Worm (Caenorhabditis elegans): ENCODE data around the gene F18H3.1.

The F18H3.1 gene

DNA sequence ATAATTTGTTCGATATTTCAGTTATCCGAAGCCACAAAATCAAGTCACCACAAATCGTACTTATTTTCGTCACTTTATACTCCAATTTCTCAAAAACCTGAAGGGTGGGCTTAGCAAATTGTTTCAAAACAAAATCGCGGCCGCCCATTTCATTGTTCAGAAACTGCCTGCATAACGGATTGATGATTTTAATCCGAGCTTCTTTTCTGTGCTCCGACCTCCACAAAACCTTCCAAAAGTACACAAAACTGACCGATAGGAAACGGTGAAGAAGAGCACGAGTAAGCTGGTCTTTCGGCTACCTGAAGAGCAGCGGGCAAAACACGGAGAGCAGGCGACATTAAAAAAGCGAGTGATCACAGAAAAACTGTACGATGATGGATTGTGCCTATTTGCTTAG lies 47.0 kb downstream of the F18H3.1 start, which contains the start of gene R01E6.2:
Gene R01E6.2 (minus strand): TSS at position 101 of the 400 bp plus-strand sequence.
- TF ChIP-seq efl-1 (optimal IDR thresholded peaks at IDR 0.05) (no peak), efl-1 (GFP tag; optimal IDR thresholded peaks at IDR 0.05 in 1 of 2) (peak in 1 of 2 experiments; percentile 37), nhr-84 (tag; optimal IDR thresholded peaks at IDR 0.05) (no peak), ztf-4 (tag; optimal IDR thresholded peaks at IDR 0.05) (no peak), ceh-63 (GFP tag; optimal IDR thresholded peaks at IDR 0.05) (no peak), fkh-8 (tag; optimal IDR thresholded peaks at IDR 0.05) (no peak)

ce11 chrX:13569854-13570253 lies 50.4 kb downstream of the F18H3.1 start, which contains the start of gene R01E6.7:
R01E6.7 (minus strand) TSS chrX:13569954.
- TF ChIP-seq pag-3 (tag; optimal IDR thresholded peaks at IDR 0.05; ENCODE audit: borderline replicate concordance, insufficient read depth): no peak
- TF ChIP-seq hlh-4 (tag; optimal IDR thresholded peaks at IDR 0.05): no peak
- TF ChIP-seq nhr-11 (tag; optimal IDR thresholded peaks at IDR 0.05): no peak
